Worm (Caenorhabditis elegans) whole organism, L4 larva: ENCODE measurements around the gene ecps-1.

ENCODE experiments used
- F10B5.3 ChIP-seq: sonication (generic microtip); optimal IDR thresholded peaks from 2 replicates; lab custom pipeline; 2016; ENCODE audit warnings: mild to moderate bottlenecking, missing genetic modification characterization, missing compliant biosample characterization
- ama-1 ChIP-seq: fragments of 150-350 bp; optimal IDR thresholded peaks from 2 replicates; lab custom pipeline; 2014; ENCODE audit warnings: inconsistent platforms, mixed read lengths
- dmd-6 ChIP-seq: fragments of 200-800 bp; sonication (Bioruptor generic); IDR thresholded peaks from 2 replicates; pipeline ENCODE4 v1.3.6; 2022; ENCODE audit warnings: missing genetic modification reagents, missing genetic modification characterization, missing compliant biosample characterization
- hlh-30 ChIP-seq: sonication (generic microtip); optimal IDR thresholded peaks from 2 replicates; lab custom pipeline; 2017; ENCODE audit warnings: antibody characterized with exemption, mild to moderate bottlenecking, missing genetic modification characterization, missing compliant biosample characterization; ENCODE audit not compliant: insufficient read depth
- lin-13 ChIP-seq: fragments of 150-350 bp; optimal IDR thresholded peaks from 2 replicates; lab custom pipeline; 2014; ENCODE audit warnings: missing biosample characterization, missing genetic modification reagents, missing genetic modification characterization
- nhr-111 ChIP-seq: fragments of 200-800 bp; sonication (Bioruptor generic); optimal IDR thresholded peaks from 2 replicates; lab custom pipeline; 2018; ENCODE audit warnings: mild to moderate bottlenecking, missing genetic modification characterization, missing compliant biosample characterization
- nhr-237 ChIP-seq: sonication (generic microtip); optimal IDR thresholded peaks from 2 replicates; lab custom pipeline; 2017; ENCODE audit warnings: missing biosample characterization, missing genetic modification characterization
- zag-1 ChIP-seq: fragments of 150-350 bp; optimal IDR thresholded peaks from 2 replicates; lab custom pipeline; 2014; ENCODE audit warnings: missing biosample characterization, missing genetic modification characterization

DNA sequence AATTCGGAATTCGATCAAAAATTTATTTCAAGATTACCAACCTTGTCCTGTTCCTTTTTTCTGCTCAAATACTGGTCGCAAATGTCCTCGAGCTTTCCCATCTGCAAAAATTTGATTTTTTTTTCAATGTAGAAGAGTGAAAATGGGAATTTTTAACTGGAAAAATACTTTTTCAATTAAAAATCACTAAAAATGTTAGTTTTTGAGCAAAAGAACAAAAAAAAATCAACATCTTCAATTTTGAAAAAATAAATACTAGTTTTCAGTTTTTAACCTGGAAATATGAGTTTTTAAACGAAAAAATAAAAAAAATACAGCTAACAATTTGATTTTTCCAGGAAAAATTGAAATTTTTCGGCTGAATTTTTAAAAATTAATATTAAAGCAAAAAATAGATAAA is 32.5 kb downstream of the ecps-1 start, which contains the start of gene prp-3:
- TF ChIP-seq hlh-30 (no peak), nhr-111 (GFP tag; lab: Kevin White, UChicago) (no peak), F10B5.3 (tag; lab: Kevin White, UChicago) (no peak), zag-1 (tag; lab: Kevin White, UChicago) (no peak), lin-13 (no peak), nhr-237 (tag; lab: Kevin White, UChicago) (no peak), dmd-6 (no peak), ama-1 (no peak)
